Worm (Caenorhabditis elegans) whole organism, young adult: ENCODE data around the gene gskl-1.

Experiments used
- B0261.1 ChIP-seq: sonication (generic microtip); optimal IDR thresholded peaks from 2 replicates; lab custom pipeline; 2016; ENCODE audit warnings: mild to moderate bottlenecking, missing genetic modification characterization, moderate library complexity, missing compliant biosample characterization
- B0336.3 ChIP-seq: fragments of 200-800 bp; sonication (Bioruptor generic); IDR thresholded peaks from 2 replicates; pipeline ENCODE4 v1.3.6; 2022; ENCODE audit warnings: missing genetic modification characterization, missing compliant biosample characterization
- C17E4.6 ChIP-seq: fragments of 200-800 bp; sonication (Bioruptor generic); IDR thresholded peaks from 2 replicates; pipeline ENCODE4 v1.3.6; 2022; ENCODE audit warnings: missing genetic modification reagents, missing genetic modification characterization, missing compliant biosample characterization
- F23B12.7 ChIP-seq: sonication (generic microtip); optimal IDR thresholded peaks from 2 replicates; lab custom pipeline; 2017; ENCODE audit warnings: missing genetic modification characterization, mild to moderate bottlenecking, missing compliant biosample characterization, antibody characterized with exemption, moderate library complexity; ENCODE audit not compliant: insufficient read depth
- F33H1.4 ChIP-seq: fragments of 200-800 bp; sonication (Bioruptor generic); IDR thresholded peaks from 2 replicates; pipeline ENCODE4 v1.3.6; 2022; ENCODE audit warnings: missing genetic modification reagents, missing genetic modification characterization, missing compliant biosample characterization
- F55B11.4 ChIP-seq: sonication (generic microtip); optimal IDR thresholded peaks from 2 replicates; lab custom pipeline; 2016; ENCODE audit warnings: missing compliant biosample characterization, missing genetic modification characterization, borderline replicate concordance; ENCODE audit not compliant: insufficient read depth
- F57C9.4 ChIP-seq: sonication (generic microtip); optimal IDR thresholded peaks from 2 replicates; lab custom pipeline; 2017; ENCODE audit warnings: mild to moderate bottlenecking, missing genetic modification characterization, missing compliant biosample characterization
- K11D2.4 ChIP-seq: fragments of 200-800 bp; sonication (Bioruptor generic); IDR thresholded peaks from 2 replicates; pipeline ENCODE4 v1.3.6; 2022; ENCODE audit warnings: missing genetic modification reagents, missing genetic modification characterization, missing compliant biosample characterization
- Y79H2A.3 ChIP-seq: fragments of 200-800 bp; sonication (Bioruptor generic); conservative IDR thresholded peaks from 2 replicates; pipeline ENCODE4 v1.3.6; 2022; ENCODE audit warnings: missing genetic modification reagents, missing genetic modification characterization, missing compliant biosample characterization
- Y95B8A.8 ChIP-seq: fragments of 200-800 bp; sonication (Bioruptor generic); IDR thresholded peaks from 2 replicates; pipeline ENCODE4 v1.3.6; 2022; ENCODE audit warnings: missing genetic modification reagents, missing genetic modification characterization, missing compliant biosample characterization
- akir-1 ChIP-seq: fragments of 200-800 bp; sonication (Bioruptor generic); optimal IDR thresholded peaks from 2 replicates; lab custom pipeline; 2018; ENCODE audit warnings: mild to moderate bottlenecking, missing genetic modification characterization, moderate library complexity, missing compliant biosample characterization
- aptf-2 ChIP-seq: fragments of 200-800 bp; sonication (Bioruptor generic); conservative IDR thresholded peaks from 2 replicates; pipeline ENCODE4 v1.3.6; 2022; ENCODE audit warnings: missing genetic modification reagents, missing genetic modification characterization, missing compliant biosample characterization
- attf-3 ChIP-seq: fragments of 200-800 bp; sonication (Bioruptor generic); conservative IDR thresholded peaks from 2 replicates; pipeline ENCODE4 v1.3.6; 2022; ENCODE audit warnings: missing genetic modification reagents, missing genetic modification characterization, missing compliant biosample characterization
- attf-5 ChIP-seq: fragments of 200-800 bp; sonication (Bioruptor generic); optimal IDR thresholded peaks from 2 replicates; lab custom pipeline; 2018; ENCODE audit warnings: mild to moderate bottlenecking, missing genetic modification characterization, missing compliant biosample characterization
- ccch-3 ChIP-seq: fragments of 200-800 bp; sonication (Bioruptor generic); optimal IDR thresholded peaks from 2 replicates; lab custom pipeline; 2018; ENCODE audit warnings: mild to moderate bottlenecking, missing genetic modification characterization, missing compliant biosample characterization
- ceh-100 ChIP-seq: fragments of 200-800 bp; sonication (Bioruptor generic); IDR thresholded peaks from 2 replicates; pipeline ENCODE4 v1.3.6; 2022; ENCODE audit warnings: missing genetic modification reagents, missing genetic modification characterization, missing compliant biosample characterization
- ceh-40 ChIP-seq: fragments of 200-800 bp; sonication (Bioruptor generic); IDR thresholded peaks from 2 replicates; pipeline ENCODE4 v1.3.6; 2022; ENCODE audit warnings: missing genetic modification characterization, missing compliant biosample characterization
- ceh-58 ChIP-seq: fragments of 200-800 bp; sonication (Bioruptor generic); IDR thresholded peaks from 2 replicates; pipeline ENCODE4 v1.3.6; 2022; ENCODE audit warnings: missing genetic modification characterization, missing compliant biosample characterization
- dox-1 ChIP-seq: fragments of 200-800 bp; sonication (Bioruptor generic); IDR thresholded peaks from 2 replicates; pipeline ENCODE4 v1.3.6; 2022; ENCODE audit warnings: missing genetic modification reagents, missing genetic modification characterization, missing compliant biosample characterization
- dpff-1 ChIP-seq: sonication (generic microtip); optimal IDR thresholded peaks from 2 replicates; lab custom pipeline; 2017; ENCODE audit warnings: mild to moderate bottlenecking, missing genetic modification characterization, missing compliant biosample characterization
- egl-18 ChIP-seq: fragments of 200-800 bp; sonication (Bioruptor generic); IDR thresholded peaks from 2 replicates; pipeline ENCODE4 v1.3.6; 2022; ENCODE audit warnings: missing genetic modification reagents, missing genetic modification characterization, missing compliant biosample characterization
- ekl-4 ChIP-seq: fragments of 200-800 bp; sonication (Bioruptor generic); IDR thresholded peaks from 2 replicates; pipeline ENCODE4 v1.3.6; 2022; ENCODE audit warnings: missing genetic modification reagents, missing genetic modification characterization, missing compliant biosample characterization
- ets-4 ChIP-seq: fragments of 200-800 bp; sonication (Bioruptor generic); optimal IDR thresholded peaks from 2 replicates; lab custom pipeline; 2018; ENCODE audit warnings: mild to moderate bottlenecking, missing genetic modification characterization, missing compliant biosample characterization
- gei-17 ChIP-seq: fragments of 200-800 bp; sonication (Bioruptor generic); optimal IDR thresholded peaks from 2 replicates; lab custom pipeline; 2018; ENCODE audit warnings: mild to moderate bottlenecking, missing genetic modification characterization, missing compliant biosample characterization
- hlh-12 ChIP-seq: sonication (generic microtip); optimal IDR thresholded peaks from 2 replicates; lab custom pipeline; 2016; ENCODE audit warnings: missing genetic modification characterization, missing compliant biosample characterization
- hlh-26 ChIP-seq: fragments of 200-800 bp; sonication (Bioruptor generic); conservative IDR thresholded peaks from 2 replicates; pipeline ENCODE4 v1.3.6; 2022; ENCODE audit warnings: missing genetic modification reagents, missing genetic modification characterization, missing compliant biosample characterization
- hmg-1.2 ChIP-seq: fragments of 200-800 bp; sonication (Bioruptor generic); IDR thresholded peaks from 2 replicates; pipeline ENCODE4 v1.3.6; 2022; ENCODE audit warnings: missing genetic modification reagents, missing genetic modification characterization, missing compliant biosample characterization
- hsf-1 ChIP-seq: fragments of 200-800 bp; sonication (Bioruptor generic); IDR thresholded peaks from 2 replicates; pipeline ENCODE4 v1.3.6; 2022; ENCODE audit warnings: missing genetic modification reagents, missing genetic modification characterization, missing compliant biosample characterization
- lag-1 ChIP-seq: fragments of 200-800 bp; sonication (Bioruptor generic); IDR thresholded peaks from 2 replicates; pipeline ENCODE4 v1.3.6; 2022; ENCODE audit warnings: missing genetic modification reagents, missing genetic modification characterization, missing compliant biosample characterization
- let-526 ChIP-seq: fragments of 200-800 bp; sonication (Bioruptor generic); IDR thresholded peaks from 2 replicates; pipeline ENCODE4 v1.3.6; 2022; ENCODE audit warnings: missing genetic modification reagents, missing genetic modification characterization, missing compliant biosample characterization
- lin-54 ChIP-seq: fragments of 200-800 bp; sonication (Bioruptor generic); optimal IDR thresholded peaks from 2 replicates; lab custom pipeline; 2018; ENCODE audit warnings: mild to moderate bottlenecking, missing genetic modification characterization, missing compliant biosample characterization
- madf-6 ChIP-seq: fragments of 200-800 bp; sonication (Bioruptor generic); IDR thresholded peaks from 2 replicates; pipeline ENCODE4 v1.3.6; 2022; ENCODE audit warnings: missing genetic modification reagents, missing genetic modification characterization, missing compliant biosample characterization
- mcd-1 ChIP-seq: fragments of 200-800 bp; sonication (Bioruptor generic); IDR thresholded peaks from 2 replicates; pipeline ENCODE4 v1.3.6; 2022; ENCODE audit warnings: missing genetic modification reagents, missing genetic modification characterization, missing compliant biosample characterization
- nhr-90 ChIP-seq: sonication (generic microtip); optimal IDR thresholded peaks from 2 replicates; lab custom pipeline; 2016; ENCODE audit warnings: missing genotype, mild to moderate bottlenecking, missing genetic modification characterization, missing compliant biosample characterization
- pha-4 ChIP-seq: fragments of 150-350 bp; sonication (generic microtip); optimal IDR thresholded peaks from 2 replicates; lab custom pipeline; 2014; ENCODE audit warnings: missing biosample characterization, missing genetic modification reagents, missing genetic modification characterization
- somi-1 ChIP-seq: fragments of 200-800 bp; sonication (Bioruptor generic); optimal IDR thresholded peaks from 2 replicates; lab custom pipeline; 2018; ENCODE audit warnings: mild to moderate bottlenecking, missing genetic modification characterization, missing compliant biosample characterization
- tbx-9 ChIP-seq: sonication (generic microtip); optimal IDR thresholded peaks from 2 replicates; lab custom pipeline; 2016; ENCODE audit warnings: borderline replicate concordance, missing genetic modification characterization, inconsistent platforms, missing compliant biosample characterization
- unc-62 ChIP-seq: fragments of 150-350 bp; optimal IDR thresholded peaks from 2 replicates; lab custom pipeline; 2014; ENCODE audit warnings: missing biosample characterization, missing genetic modification reagents, missing genetic modification characterization
- zfh-2 ChIP-seq: fragments of 200-800 bp; sonication (Bioruptor generic); conservative IDR thresholded peaks from 2 replicates; pipeline ENCODE4 v1.3.6; 2022; ENCODE audit warnings: missing genetic modification reagents, missing genetic modification characterization, missing compliant biosample characterization
- zim-3 ChIP-seq: sonication (generic microtip); optimal IDR thresholded peaks from 2 replicates; lab custom pipeline; 2017; ENCODE audit warnings: mild to moderate bottlenecking, missing genetic modification characterization, moderate library complexity, missing compliant biosample characterization
- ztf-18 ChIP-seq: sonication (generic microtip); optimal IDR thresholded peaks from 2 replicates; lab custom pipeline; 2016; ENCODE audit warnings: missing genotype, mild to moderate bottlenecking, missing genetic modification characterization, missing compliant biosample characterization
- ztf-22 ChIP-seq: fragments of 200-800 bp; sonication (Bioruptor generic); optimal IDR thresholded peaks from 2 replicates; lab custom pipeline; 2018; ENCODE audit warnings: mild to moderate bottlenecking, missing genetic modification characterization, moderate library complexity, missing compliant biosample characterization

Gene gskl-1

ce11 chrII:10982017-10982416, 34.7 kb downstream of the gskl-1 start:
- TF ChIP-seq lin-54 (GFP tag; lab: Kevin White, UChicago) (no peak), K11D2.4 (GFP tag; lab: Robert Waterston, UW) (no peak), ztf-18 (tag; lab: Kevin White, UChicago) (no peak), unc-62 (GFP tag; lab: Kevin White, UChicago) (no peak), ekl-4 (GFP tag; lab: Robert Waterston, UW) (no peak), hlh-26 (GFP tag; lab: Robert Waterston, UW) (no peak), ztf-22 (no peak), Y79H2A.3 (GFP tag; lab: Robert Waterston, UW) (no peak), dpff-1 (tag; lab: Kevin White, UChicago) (no peak), zfh-2 (GFP tag; lab: Robert Waterston, UW) (no peak), F23B12.7 (tag; lab: Kevin White, UChicago) (no peak), ceh-100 (GFP tag; lab: Robert Waterston, UW) (no peak), ets-4 (no peak), zim-3 (no peak), nhr-90 (tag; lab: Kevin White, UChicago) (no peak), B0261.1 (tag; lab: Kevin White, UChicago) (no peak), ceh-40 (GFP tag; lab: Robert Waterston, UW) (no peak), attf-3 (GFP tag; lab: Robert Waterston, UW) (no peak)

ce11 chrII:10986461-10987090, 39.2 kb downstream of the gskl-1 start:
- TF ChIP-seq zfh-2 (GFP tag; lab: Robert Waterston, UW) (0 out of 2 replicates have a peak, but pooled peaks have one; percentile 49), F33H1.4 (GFP tag; lab: Robert Waterston, UW) (no peak), hmg-1.2 (GFP tag; lab: Robert Waterston, UW) (no peak)

ce11 chrII:10988575-10988974, 41.2 kb downstream of the gskl-1 start:
- no peak for TF ChIP-seq gei-17
- TF ChIP-seq let-526 (GFP tag; lab: Robert Waterston, UW), result no peak
- no peak for TF ChIP-seq madf-6 (GFP tag; lab: Robert Waterston, UW)
- no peak for TF ChIP-seq ccch-3 (GFP tag; lab: Kevin White, UChicago)
- no peak for TF ChIP-seq pha-4 (tag; lab: Kevin White, UChicago)
- TF ChIP-seq ceh-40 (GFP tag; lab: Robert Waterston, UW), result no peak
- TF ChIP-seq Y95B8A.8 (GFP tag; lab: Robert Waterston, UW), result no peak
- no peak for TF ChIP-seq ceh-58 (GFP tag; lab: Robert Waterston, UW)
- no peak for TF ChIP-seq attf-5 (GFP tag; lab: Kevin White, UChicago)
- TF ChIP-seq dox-1, result no peak
- TF ChIP-seq lag-1, result no peak
- TF ChIP-seq egl-18 (GFP tag; lab: Robert Waterston, UW), result no peak
- no peak for TF ChIP-seq somi-1 (GFP tag; lab: Kevin White, UChicago)
- no peak for TF ChIP-seq hlh-12 (tag; lab: Kevin White, UChicago)
- no peak for TF ChIP-seq hsf-1 (GFP tag; lab: Robert Waterston, UW)
- TF ChIP-seq F33H1.4 (GFP tag; lab: Robert Waterston, UW), result no peak

ce11 chrII:10989180-10989579, 41.8 kb downstream of the gskl-1 start:
- TF ChIP-seq aptf-2 (GFP tag; lab: Robert Waterston, UW) (no peak), tbx-9 (tag; lab: Kevin White, UChicago) (no peak), akir-1 (GFP tag; lab: Kevin White, UChicago) (no peak), F55B11.4 (no peak), hlh-26 (GFP tag; lab: Robert Waterston, UW) (no peak), F57C9.4 (tag; lab: Kevin White, UChicago) (no peak), dpff-1 (tag; lab: Kevin White, UChicago) (no peak), mcd-1 (GFP tag; lab: Robert Waterston, UW) (no peak), C17E4.6 (GFP tag; lab: Robert Waterston, UW) (no peak), B0336.3 (GFP tag; lab: Robert Waterston, UW) (no peak)
